Fruit fly (Drosophila melanogaster): ENCODE data around the gene rsh.

dm6 chrX:13125559-13125958, 137.1 kb downstream of the rsh start:
- TF ChIP-seq CG8478 (optimal IDR thresholded peaks at IDR 0.05) (no peak), CTCF (optimal IDR thresholded peaks at IDR 0.05) (no peak)

Measured in S2 (cell line).